Worm (Caenorhabditis elegans): ENCODE measurements around the gene clec-39.

DNA sequence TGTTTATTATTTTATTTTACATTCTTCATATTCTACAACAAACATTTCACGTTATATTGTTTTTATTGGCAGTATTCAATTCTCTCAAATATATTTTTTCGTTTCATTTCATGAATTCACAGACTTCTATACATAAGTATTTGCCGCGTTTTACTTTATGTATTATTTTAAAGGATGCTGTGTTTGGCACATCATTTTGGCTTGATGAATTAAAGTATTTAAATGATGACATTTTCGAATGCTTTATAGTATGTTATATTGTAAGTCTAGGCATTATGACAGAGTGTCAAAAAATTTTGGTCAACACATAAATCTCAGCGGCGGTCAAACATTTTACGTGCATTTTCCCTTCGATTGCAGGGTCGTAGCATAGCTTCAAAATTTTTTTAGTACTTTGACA is 43.6 kb upstream of the clec-39 start:
- no peak for TF ChIP-seq ama-1 (optimal IDR thresholded peaks at IDR 0.05)
- TF ChIP-seq hnd-1 (tag; optimal IDR thresholded peaks at IDR 0.05) = no peak
- TF ChIP-seq aly-1 (tag; optimal IDR thresholded peaks at IDR 0.05) = no peak
